Fruit fly (Drosophila melanogaster) whole organism, embryonic: Measurements from ENCODE around the gene prg.
A peak's percentile ranks its signal among the peaks of the same experiment; 100 is the strongest.

Experiments used
- Adf1 ChIP-seq: fragments of 200-800 bp; sonication (Bioruptor generic); IDR thresholded peaks from 2 replicates; pipeline ENCODE4 v1.3.6; 2022; ENCODE audit warnings: missing biosample characterization, missing genetic modification characterization
- Awh ChIP-seq: fragments of 200-800 bp; sonication (Bioruptor generic); IDR thresholded peaks from 2 replicates; pipeline ENCODE4, ENCODE4 v1.3.6; 2022; ENCODE audit warnings: missing biosample characterization, missing genetic modification characterization
- Blimp-1 ChIP-seq: fragments of 200-800 bp; sonication (Bioruptor generic); optimal IDR thresholded peaks from 3 replicates; lab custom pipeline; 2018; ENCODE audit warnings: missing biosample characterization, missing genetic modification characterization, mild to moderate bottlenecking, moderate library complexity, missing genetic modification reagents
- CG10462 ChIP-seq: fragments of 200-800 bp; sonication (Bioruptor generic); optimal IDR thresholded peaks from 2 replicates; lab custom pipeline; 2016; ENCODE audit warnings: missing biosample characterization, missing genetic modification characterization
- CG10565 ChIP-seq: fragments of 200-800 bp; sonication (Bioruptor generic); optimal IDR thresholded peaks from 3 replicates; lab custom pipeline; 2016; ENCODE audit warnings: missing biosample characterization, mild to moderate bottlenecking, missing genetic modification characterization
- CG11093 ChIP-seq: fragments of 200-800 bp; sonication (Bioruptor generic); IDR thresholded peaks from 3 replicates; pipeline ENCODE4 v1.3.6; 2022; ENCODE audit warnings: missing biosample characterization, missing genetic modification characterization
- CG11560 ChIP-seq: fragments of 200-800 bp; sonication (Bioruptor generic); IDR thresholded peaks from 3 replicates; pipeline ENCODE4 v1.3.6; 2022; ENCODE audit warnings: missing biosample characterization, missing genetic modification characterization
- CG13296 ChIP-seq: fragments of 200-800 bp; sonication (Bioruptor generic); optimal IDR thresholded peaks from 3 replicates; lab custom pipeline; 2018; ENCODE audit warnings: missing biosample characterization, mild to moderate bottlenecking, missing genetic modification characterization
- CG14014 ChIP-seq: fragments of 200-800 bp; sonication (Bioruptor generic); IDR thresholded peaks from 2 replicates; pipeline ENCODE4 v1.3.6; 2022; ENCODE audit warnings: missing biosample characterization, missing genetic modification characterization
- CG14441 ChIP-seq: fragments of 200-800 bp; sonication (Bioruptor generic); IDR thresholded peaks from 2 replicates; pipeline ENCODE4 v1.3.6; 2022; ENCODE audit warnings: missing biosample characterization, missing genetic modification characterization
- CG14667 ChIP-seq: fragments of 200-800 bp; sonication (Bioruptor generic); IDR thresholded peaks from 2 replicates; pipeline ENCODE4 v1.3.6; 2022; ENCODE audit warnings: missing biosample characterization, missing genetic modification characterization
- CG15073 ChIP-seq: fragments of 200-800 bp; sonication (Bioruptor generic); optimal IDR thresholded peaks from 2 replicates; lab custom pipeline; 2016; ENCODE audit warnings: missing biosample characterization, missing genetic modification characterization
- CG15479 ChIP-seq: fragments of 200-800 bp; sonication (Bioruptor generic); optimal IDR thresholded peaks from 3 replicates; lab custom pipeline; 2019; ENCODE audit warnings: missing biosample characterization, mild to moderate bottlenecking, missing genetic modification characterization, moderate library complexity
- CG17359 ChIP-seq: fragments of 200-800 bp; sonication (Bioruptor generic); optimal IDR thresholded peaks from 3 replicates; lab custom pipeline; 2018; ENCODE audit warnings: missing biosample characterization, mild to moderate bottlenecking, missing genetic modification characterization, moderate library complexity
- CG17912 ChIP-seq: fragments of 200-800 bp; sonication (Bioruptor generic); optimal IDR thresholded peaks from 2 replicates; lab custom pipeline; 2018; ENCODE audit warnings: missing biosample characterization, mild to moderate bottlenecking, missing genetic modification characterization
- CG1792 ChIP-seq: fragments of 200-800 bp; sonication (Bioruptor generic); optimal IDR thresholded peaks from 2 replicates; lab custom pipeline; 2016; ENCODE audit warnings: missing biosample characterization, missing genetic modification characterization
- CG3281 ChIP-seq: fragments of 200-800 bp; sonication (Bioruptor generic); optimal IDR thresholded peaks from 3 replicates; lab custom pipeline; 2017; ENCODE audit warnings: missing biosample characterization, mild to moderate bottlenecking, missing genetic modification characterization
- CG4617 ChIP-seq: fragments of 200-800 bp; sonication (Bioruptor generic); optimal IDR thresholded peaks from 3 replicates; lab custom pipeline; 2016; ENCODE audit warnings: missing biosample characterization, missing genetic modification characterization, borderline replicate concordance
- CG4820 ChIP-seq: fragments of 200-800 bp; sonication (Bioruptor generic); optimal IDR thresholded peaks from 3 replicates; lab custom pipeline; 2016; ENCODE audit warnings: missing biosample characterization, missing genetic modification characterization
- CG4854 ChIP-seq: fragments of 200-800 bp; sonication (Bioruptor generic); optimal IDR thresholded peaks from 2 replicates; lab custom pipeline; 2016; ENCODE audit warnings: missing biosample characterization, missing genetic modification characterization, inconsistent platforms
- CG5953 ChIP-seq: fragments of 200-800 bp; sonication (Bioruptor generic); IDR thresholded peaks from 2 replicates; pipeline ENCODE4 v1.3.6; 2022; ENCODE audit warnings: missing biosample characterization, missing genetic modification characterization
- D19B ChIP-seq: fragments of 200-800 bp; sonication (Bioruptor generic); optimal IDR thresholded peaks from 2 replicates; lab custom pipeline; 2017; ENCODE audit warnings: missing biosample characterization, mild to moderate bottlenecking, missing genetic modification characterization
- Dad ChIP-seq: fragments of 200-800 bp; sonication (Bioruptor generic); optimal IDR thresholded peaks from 3 replicates; lab custom pipeline; 2016; ENCODE audit warnings: missing biosample characterization, missing genetic modification characterization
- Deaf1 ChIP-seq: fragments of 200-800 bp; optimal IDR thresholded peaks from 3 replicates; lab custom pipeline; 2019; ENCODE audit warnings: missing biosample characterization, mild to moderate bottlenecking, missing genetic modification characterization, moderate library complexity
- Doc2 ChIP-seq: fragments of 200-800 bp; sonication (Bioruptor generic); IDR thresholded peaks from 2 replicates; pipeline ENCODE4 v1.3.6; 2022; ENCODE audit warnings: missing biosample characterization, missing genetic modification characterization
- Drgx ChIP-seq: fragments of 200-800 bp; sonication (Bioruptor generic); IDR thresholded peaks from 2 replicates; pipeline ENCODE4 v1.3.6; 2022; ENCODE audit warnings: missing biosample characterization, missing genetic modification characterization
- E2f1 ChIP-seq: fragments of 200-800 bp; sonication (Bioruptor generic); IDR thresholded peaks from 2 replicates; pipeline ENCODE4 v1.3.6; 2022; ENCODE audit warnings: missing biosample characterization, missing genetic modification characterization
- H15 ChIP-seq: fragments of 200-800 bp; sonication (Bioruptor generic); IDR thresholded peaks from 3 replicates; pipeline ENCODE4 v1.3.6; 2022; ENCODE audit warnings: missing biosample characterization, missing genetic modification characterization
- HLH54F ChIP-seq: fragments of 200-800 bp; sonication (Bioruptor generic); optimal IDR thresholded peaks from 3 replicates; lab custom pipeline; 2016; ENCODE audit warnings: missing biosample characterization, missing genetic modification characterization
- Hey ChIP-seq: fragments of 200-800 bp; sonication (Bioruptor generic); optimal IDR thresholded peaks from 3 replicates; lab custom pipeline; 2018; ENCODE audit warnings: missing biosample characterization, mild to moderate bottlenecking, missing genetic modification characterization
- Hmx ChIP-seq: fragments of 200-800 bp; sonication (Bioruptor generic); optimal IDR thresholded peaks from 2 replicates; lab custom pipeline; 2016; ENCODE audit warnings: missing biosample characterization, missing genetic modification characterization
- Nf-YA ChIP-seq: fragments of 200-800 bp; sonication (Bioruptor generic); IDR thresholded peaks from 2 replicates; pipeline ENCODE4 v1.3.6; 2022; ENCODE audit warnings: missing biosample characterization, missing genetic modification characterization
- Nf-YB ChIP-seq: fragments of 200-800 bp; sonication (Bioruptor generic); optimal IDR thresholded peaks from 3 replicates; lab custom pipeline; 2019; ENCODE audit warnings: missing biosample characterization, mild to moderate bottlenecking, missing genetic modification characterization, moderate library complexity
- Nf-YC ChIP-seq: fragments of 200-800 bp; optimal IDR thresholded peaks from 3 replicates; lab custom pipeline; 2019; ENCODE audit warnings: missing biosample characterization, mild to moderate bottlenecking, missing genetic modification characterization, moderate library complexity
- Oli ChIP-seq: fragments of 200-800 bp; sonication (Bioruptor generic); optimal IDR thresholded peaks from 2 replicates; lab custom pipeline; 2018; ENCODE audit warnings: missing biosample characterization, mild to moderate bottlenecking, missing genetic modification characterization, moderate library complexity
- Rfx ChIP-seq: fragments of 200-800 bp; sonication (Bioruptor generic); IDR thresholded peaks from 2 replicates; pipeline ENCODE4 v1.3.6; 2022; ENCODE audit warnings: missing biosample characterization, missing genetic modification characterization
- abd-A ChIP-seq: fragments of 200-800 bp; sonication (Bioruptor generic); optimal IDR thresholded peaks from 3 replicates; lab custom pipeline; 2019; ENCODE audit warnings: missing biosample characterization, mild to moderate bottlenecking, missing genetic modification characterization, moderate library complexity
- ap ChIP-seq: fragments of 200-800 bp; sonication (Bioruptor generic); IDR thresholded peaks from 2 replicates; pipeline ENCODE4 v1.3.6; 2022; ENCODE audit warnings: missing biosample characterization, missing genetic modification characterization
- bowl ChIP-seq: fragments of 200-800 bp; sonication (Bioruptor generic); IDR thresholded peaks from 2 replicates; pipeline ENCODE4 v1.3.6; 2022; ENCODE audit warnings: missing biosample characterization, missing genetic modification characterization
- dan ChIP-seq: fragments of 200-800 bp; sonication (Bioruptor generic); IDR thresholded peaks from 2 replicates; pipeline ENCODE4 v1.3.6; 2022; ENCODE audit warnings: missing biosample characterization, missing genetic modification characterization
- dimm ChIP-seq: fragments of 200-800 bp; sonication (Bioruptor generic); IDR thresholded peaks from 2 replicates; pipeline ENCODE4 v1.3.6; 2022; ENCODE audit warnings: missing biosample characterization, missing genetic modification characterization
- disco-r ChIP-seq: fragments of 200-800 bp; sonication (Bioruptor generic); optimal IDR thresholded peaks from 2 replicates; lab custom pipeline; 2016; ENCODE audit warnings: missing biosample characterization, missing genetic modification characterization
- fd64A ChIP-seq: fragments of 200-800 bp; sonication (Bioruptor generic); optimal IDR thresholded peaks from 3 replicates; lab custom pipeline; 2018; ENCODE audit warnings: missing biosample characterization, mild to moderate bottlenecking, missing genetic modification characterization
- fru ChIP-seq: fragments of >200 bp; optimal IDR thresholded peaks from 2 replicates; lab custom pipeline; 2017
- grau ChIP-seq: fragments of 200-800 bp; optimal IDR thresholded peaks from 3 replicates; lab custom pipeline; 2019; ENCODE audit warnings: missing biosample characterization, mild to moderate bottlenecking, missing genetic modification characterization, moderate library complexity
- mam ChIP-seq: fragments of 200-800 bp; sonication (Bioruptor generic); optimal IDR thresholded peaks from 3 replicates; lab custom pipeline; 2016; ENCODE audit warnings: missing biosample characterization, missing genetic modification characterization
- nerfin-2 ChIP-seq: fragments of 200-800 bp; sonication (Bioruptor generic); IDR thresholded peaks from 2 replicates; pipeline ENCODE4 v1.3.6; 2022; ENCODE audit warnings: missing biosample characterization, missing genetic modification characterization; ENCODE audit not compliant: partially characterized antibody
- sens ChIP-seq: fragments of 200-800 bp; sonication (Bioruptor generic); peaks from one replicate; lab custom pipeline; 2016; ENCODE audit warnings: missing biosample characterization, missing genetic modification characterization
- sens-2 ChIP-seq: fragments of 200-800 bp; sonication (Bioruptor generic); IDR thresholded peaks from 2 replicates; pipeline ENCODE4 v1.3.6; 2022; ENCODE audit warnings: missing biosample characterization, missing genetic modification characterization
- sob ChIP-seq: fragments of 200-800 bp; sonication (Bioruptor generic); IDR thresholded peaks from 2 replicates; pipeline ENCODE4 v1.3.6; 2022; ENCODE audit warnings: missing biosample characterization, missing genetic modification characterization
- sug ChIP-seq: fragments of 200-800 bp; optimal IDR thresholded peaks from 2 replicates; lab custom pipeline; 2019; ENCODE audit warnings: missing biosample characterization, mild to moderate bottlenecking, missing genetic modification characterization, moderate library complexity
- unpg ChIP-seq: fragments of 200-800 bp; sonication (Bioruptor generic); optimal IDR thresholded peaks from 3 replicates; lab custom pipeline; 2018; ENCODE audit warnings: missing biosample characterization, mild to moderate bottlenecking, missing genetic modification characterization, moderate library complexity
- zfh1 ChIP-seq: fragments of 200-800 bp; sonication (Bioruptor generic); IDR thresholded peaks from 3 replicates; pipeline ENCODE4 v1.3.6; 2022; ENCODE audit warnings: missing biosample characterization, missing genetic modification characterization

The prg gene

DNA sequence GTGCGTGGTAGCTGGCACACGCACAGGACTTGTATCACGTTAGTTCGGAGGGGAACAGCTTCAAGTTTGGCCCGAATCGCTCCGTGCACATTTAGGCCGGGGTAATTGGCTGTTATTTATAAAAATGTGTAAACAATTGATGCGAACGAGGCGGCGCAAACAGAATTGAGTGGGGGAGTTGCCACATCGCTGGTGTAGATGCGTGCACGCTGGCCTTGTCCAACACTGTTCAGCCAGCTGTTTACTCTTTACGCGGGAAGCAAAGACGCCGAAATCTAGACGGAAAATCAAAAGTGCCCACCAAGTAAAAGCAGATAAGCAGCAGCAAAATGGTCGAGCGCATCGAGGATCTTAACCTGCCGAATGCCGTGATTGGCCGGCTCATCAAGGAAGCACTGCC, 27.1 kb upstream of the prg start, which contains the start of the genes D12 and Chrac-14 (continued):
- TF ChIP-seq dan (GFP tag; lab: Robert Waterston, UW): no peak
- TF ChIP-seq sens-2 (GFP tag; lab: Robert Waterston, UW): no peak
- no peak for TF ChIP-seq CG11560
- no peak for TF ChIP-seq HLH54F (GFP tag; lab: Kevin White, UChicago)
- no peak for TF ChIP-seq CG4854 (GFP tag; lab: Kevin White, UChicago)
- TF ChIP-seq mam: peak; percentile 37
- TF ChIP-seq E2f1 (GFP tag; lab: Robert Waterston, UW): peak; percentile 37; the same call in 1 of the 2 replicates
- no peak for TF ChIP-seq CG15073 (GFP tag; lab: Kevin White, UChicago)
- no peak for TF ChIP-seq Doc2 (GFP tag; lab: Robert Waterston, UW)
- no peak for TF ChIP-seq CG3281 (GFP tag; lab: Kevin White, UChicago)
- TF ChIP-seq sens (GFP tag; lab: Kevin White, UChicago): peak; percentile 53
- no peak for TF ChIP-seq H15 (GFP tag; lab: Robert Waterston, UW)
- TF ChIP-seq ap (GFP tag; lab: Robert Waterston, UW): no peak
- no peak for TF ChIP-seq Blimp-1 (GFP tag; lab: Kevin White, UChicago)
- no peak for TF ChIP-seq CG1792 (GFP tag; lab: Kevin White, UChicago)
- peak; percentile 69; the same call in 1 of the 2 replicates for TF ChIP-seq sob (GFP tag; lab: Robert Waterston, UW)
- TF ChIP-seq zfh1 (GFP tag; lab: Robert Waterston, UW): peak; percentile 42; the same call in 1 of the 3 replicates
- TF ChIP-seq CG13296 (GFP tag; lab: Kevin White, UChicago): no peak
- no peak for TF ChIP-seq sug
- TF ChIP-seq Adf1 (GFP tag; lab: Robert Waterston, UW): 0 out of 2 replicates have a peak, but pooled peaks have one; percentile 16
- TF ChIP-seq CG17912 (GFP tag; lab: Kevin White, UChicago): no peak
- TF ChIP-seq CG14014 (GFP tag; lab: Robert Waterston, UW): no peak
- TF ChIP-seq CG4617 (GFP tag; lab: Kevin White, UChicago): peak; percentile 51
- TF ChIP-seq CG14441 (GFP tag; lab: Robert Waterston, UW): no peak
- no peak for TF ChIP-seq abd-A (tag; lab: Kevin White, UChicago)
- no peak for TF ChIP-seq CG10462 (GFP tag; lab: Kevin White, UChicago)
- no peak for TF ChIP-seq nerfin-2 (GFP tag; lab: Robert Waterston, UW)
- no peak for TF ChIP-seq fru (lab: Kevin White, UChicago)
- TF ChIP-seq dimm: no peak
- no peak for TF ChIP-seq CG15479 (GFP tag; lab: Kevin White, UChicago)
- TF ChIP-seq CG14667 (GFP tag; lab: Robert Waterston, UW): no peak
- no peak for TF ChIP-seq Nf-YB (GFP tag; lab: Kevin White, UChicago)
- TF ChIP-seq Deaf1 (tag; lab: Kevin White, UChicago): no peak
- no peak; the same call in 1 of the 2 replicates for TF ChIP-seq Rfx (GFP tag; lab: Robert Waterston, UW)
- TF ChIP-seq Nf-YA (GFP tag; lab: Robert Waterston, UW): no peak
- no peak for TF ChIP-seq CG5953 (GFP tag; lab: Robert Waterston, UW)
- no peak for TF ChIP-seq bowl (GFP tag; lab: Robert Waterston, UW)
- TF ChIP-seq Hey (tag; lab: Kevin White, UChicago): no peak
- no peak for TF ChIP-seq Awh
- no peak for TF ChIP-seq unpg
- no peak for TF ChIP-seq Dad (GFP tag; lab: Kevin White, UChicago)
- TF ChIP-seq Nf-YC: no peak
- TF ChIP-seq D19B: no peak
- TF ChIP-seq CG10565 (GFP tag; lab: Kevin White, UChicago): no peak
- no peak for TF ChIP-seq CG11093 (GFP tag; lab: Robert Waterston, UW)
- no peak for TF ChIP-seq Oli (tag; lab: Kevin White, UChicago)
- TF ChIP-seq disco-r (GFP tag; lab: Kevin White, UChicago): no peak
- TF ChIP-seq CG17359 (tag; lab: Kevin White, UChicago): no peak
- TF ChIP-seq Drgx (GFP tag; lab: Robert Waterston, UW): no peak
- TF ChIP-seq fd64A: no peak
- no peak for TF ChIP-seq CG4820 (GFP tag; lab: Kevin White, UChicago)
- TF ChIP-seq grau (tag; lab: Kevin White, UChicago): no peak
- no peak for TF ChIP-seq Hmx (GFP tag; lab: Kevin White, UChicago)
